Worm (Caenorhabditis elegans): ENCODE data around the gene T08B1.1.

ce11 chrV:2013824-2014223 is 27.0 kb upstream of the T08B1.1 start, which contains the start of gene F59A7.11:
- no peak for TF ChIP-seq ama-1 (optimal IDR thresholded peaks at IDR 0.05)
- TF ChIP-seq hmbx-1 (tag; optimal IDR thresholded peaks at IDR 0.05) = no peak
- TF ChIP-seq B0310.2 (tag; optimal IDR thresholded peaks at IDR 0.05) = no peak
- TF ChIP-seq hmg-4 (GFP tag; optimal IDR thresholded peaks at IDR 0.05) = no peak
- TF ChIP-seq flt-1 (GFP tag; IDR thresholded peaks at IDR 0.05) = no peak
- no peak for TF ChIP-seq tbx-37 (GFP tag; conservative IDR thresholded peaks at IDR 0.05)
- TF ChIP-seq tra-4 (tag; optimal IDR thresholded peaks at IDR 0.05) = no peak
- TF ChIP-seq tbx-11 (GFP tag; IDR thresholded peaks at IDR 0.05) = no peak
- TF ChIP-seq hnd-1 (tag; optimal IDR thresholded peaks at IDR 0.05) = no peak
- TF ChIP-seq ceh-36 (tag; optimal IDR thresholded peaks at IDR 0.05) = no peak
- TF ChIP-seq aly-1 (tag; optimal IDR thresholded peaks at IDR 0.05) = no peak
- TF ChIP-seq sea-1 (GFP tag; conservative IDR thresholded peaks at IDR 0.05) = no peak
- TF ChIP-seq pes-1 (GFP tag; IDR thresholded peaks at IDR 0.05) = no peak
